Worm (Caenorhabditis elegans): ENCODE results near the gene egl-26.

egl-26 gene

DNA sequence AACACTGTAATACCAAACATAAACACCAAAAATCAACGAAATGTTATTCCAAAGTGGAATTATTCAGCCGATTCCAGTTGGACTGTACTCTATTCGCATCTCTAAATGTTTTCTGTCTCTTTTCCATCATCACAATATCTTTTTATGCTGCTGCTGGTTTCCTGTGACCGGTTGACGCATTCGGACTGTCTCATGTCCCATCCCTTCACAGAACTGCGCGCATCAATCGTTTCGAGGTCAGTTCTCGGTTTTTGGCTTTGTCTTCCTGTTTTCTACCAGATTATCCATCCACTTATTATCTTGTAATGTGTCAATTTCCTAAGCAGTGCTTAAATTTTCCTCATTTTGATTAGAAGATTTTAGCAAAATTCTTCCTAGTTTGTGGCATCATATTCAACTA is 9.4 kb upstream of the egl-26 start (continued):
- TF ChIP-seq tbx-2 (tag; optimal IDR thresholded peaks at IDR 0.05) (no peak), C04F5.9 (tag; optimal IDR thresholded peaks at IDR 0.05) (no peak), unc-86 (tag; optimal IDR thresholded peaks at IDR 0.05) (no peak), mep-1 (tag; optimal IDR thresholded peaks at IDR 0.05) (no peak)

DNA sequence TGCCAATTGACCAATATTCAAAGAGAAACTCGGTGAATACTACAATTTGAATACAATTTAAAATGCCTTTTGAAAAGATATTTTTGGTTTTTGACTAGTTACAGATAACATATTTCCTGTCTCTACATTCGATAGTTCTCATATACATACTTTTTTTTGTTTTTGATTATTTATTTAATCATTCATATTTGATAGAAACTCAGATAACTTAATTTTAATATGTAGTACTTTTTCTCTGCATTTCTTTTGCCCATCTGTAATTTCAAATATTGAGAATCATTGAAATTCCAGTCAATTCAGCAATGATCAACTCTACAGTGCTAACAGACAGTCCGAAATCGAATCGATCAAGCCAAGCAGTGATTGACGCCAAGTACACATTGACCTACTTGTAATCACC is 8.4 kb upstream of the egl-26 start, which contains the start of gene C23H3.2:
Gene C23H3.2, plus strand, starts transcription at position 301 of the 400 bp plus-strand sequence.
- TF ChIP-seq dpl-1 (GFP tag; optimal IDR thresholded peaks at IDR 0.05) (no peak), nhr-90 (tag; optimal IDR thresholded peaks at IDR 0.05; ENCODE audit: poor library complexity) (no peak), unc-98 (GFP tag; IDR thresholded peaks at IDR 0.05) (no peak), lin-14 (GFP tag; optimal IDR thresholded peaks at IDR 0.05) (no peak), fkh-8 (tag; optimal IDR thresholded peaks at IDR 0.05) (no peak), fkh-4 (tag; optimal IDR thresholded peaks at IDR 0.05; ENCODE audit: borderline replicate concordance) (no peak), unc-130 (tag; optimal IDR thresholded peaks at IDR 0.05) (no peak)

DNA sequence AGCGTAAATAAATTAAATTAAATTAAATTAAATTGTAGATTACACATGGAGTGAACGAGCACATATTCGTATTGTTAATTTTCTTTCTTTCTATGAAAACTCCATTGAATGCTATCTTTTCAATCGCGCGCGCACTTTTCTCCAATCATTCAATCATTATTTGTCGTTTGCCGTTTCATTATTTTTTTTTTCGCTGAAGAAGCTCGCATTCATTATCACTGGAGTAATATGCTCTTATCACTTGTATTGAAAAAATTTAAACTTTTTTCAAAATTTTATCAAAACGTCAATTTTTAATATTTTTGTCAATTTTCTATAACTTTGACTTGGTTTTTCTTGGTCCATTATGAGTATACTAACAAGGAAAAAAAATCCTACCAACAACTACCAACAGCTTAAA is 4.0 kb upstream of the egl-26 start:
- no peak for TF ChIP-seq lsy-2 (tag; optimal IDR thresholded peaks at IDR 0.05)
- no peak for TF ChIP-seq egl-13 (tag; optimal IDR thresholded peaks at IDR 0.05)
- TF ChIP-seq nhr-90 (tag; optimal IDR thresholded peaks at IDR 0.05; ENCODE audit: poor library complexity), result no peak
- no peak for TF ChIP-seq F16B12.6 (tag; optimal IDR thresholded peaks at IDR 0.05)
- TF ChIP-seq pqm-1 (tag; optimal IDR thresholded peaks at IDR 0.05), result peak; percentile 54
- peak; percentile 7 for TF ChIP-seq elt-2 (tag; optimal IDR thresholded peaks at IDR 0.05)
- TF ChIP-seq hpl-2 (GFP tag; optimal IDR thresholded peaks at IDR 0.05), result no peak
- no peak for TF ChIP-seq irx-1 (tag; optimal IDR thresholded peaks at IDR 0.05)

DNA sequence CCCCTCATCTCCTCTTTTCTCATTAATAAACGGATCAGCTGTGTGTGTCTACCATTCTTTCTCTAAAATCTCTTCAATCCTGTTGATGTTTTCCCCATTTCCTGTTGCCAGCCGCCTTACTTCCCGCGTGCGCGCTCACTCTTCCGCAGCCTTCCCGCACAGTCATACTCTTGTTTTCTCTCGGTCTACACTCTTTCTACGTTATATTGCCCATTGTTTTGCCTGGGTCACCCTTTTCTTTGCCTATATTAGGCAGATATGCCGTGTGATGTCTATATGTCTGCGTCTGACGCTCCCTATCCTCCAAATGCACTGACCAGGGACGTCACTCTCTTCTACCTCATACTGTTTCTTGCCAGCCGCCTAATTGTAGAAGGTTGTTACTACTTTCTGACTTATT is 3.1 kb upstream of the egl-26 start:
- peak; percentile 27 to 38 for TF ChIP-seq efl-1 (optimal IDR thresholded peaks at IDR 0.05)
- TF ChIP-seq efl-1 (GFP tag; optimal IDR thresholded peaks at IDR 0.05 in 1 of 2), result no peak
- no peak for TF ChIP-seq sptf-1 (tag; optimal IDR thresholded peaks at IDR 0.05)
- TF ChIP-seq egl-13 (tag; optimal IDR thresholded peaks at IDR 0.05), result no peak
- TF ChIP-seq nhr-71 (tag; optimal IDR thresholded peaks at IDR 0.05), result peak; percentile 64
- TF ChIP-seq irx-1 (tag; optimal IDR thresholded peaks at IDR 0.05), result no peak
- no peak for TF ChIP-seq skn-1 (tag; optimal IDR thresholded peaks at IDR 0.05)
- TF ChIP-seq isw-1 (GFP tag; IDR thresholded peaks at IDR 0.05), result no peak
- peak; percentile 88 for TF ChIP-seq blmp-1 (tag; optimal IDR thresholded peaks at IDR 0.05)
- no peak for TF ChIP-seq nhr-19 (GFP tag; conservative IDR thresholded peaks at IDR 0.05)
- no peak for TF ChIP-seq nhr-84 (tag; optimal IDR thresholded peaks at IDR 0.05)
- no peak for TF ChIP-seq unc-30 (tag; optimal IDR thresholded peaks at IDR 0.05)
- no peak for TF ChIP-seq hlh-4 (tag; optimal IDR thresholded peaks at IDR 0.05)
- no peak for TF ChIP-seq mef-2 (tag; optimal IDR thresholded peaks at IDR 0.05)
- no peak for TF ChIP-seq fkh-10 (GFP tag; optimal IDR thresholded peaks at IDR 0.05)
- TF ChIP-seq C04F5.9 (tag; optimal IDR thresholded peaks at IDR 0.05), result no peak
- TF ChIP-seq unc-130 (tag; optimal IDR thresholded peaks at IDR 0.05), result no peak
- no peak for TF ChIP-seq Y116A8C.19 (tag; optimal IDR thresholded peaks at IDR 0.05; ENCODE audit: borderline replicate concordance)
- TF ChIP-seq F16B12.6 (tag; optimal IDR thresholded peaks at IDR 0.05), result no peak
- no peak for TF ChIP-seq ets-5 (GFP tag; IDR thresholded peaks at IDR 0.05)
- TF ChIP-seq lin-14 (GFP tag; optimal IDR thresholded peaks at IDR 0.05), result peak; percentile 80
- TF ChIP-seq sox-4 (tag; optimal IDR thresholded peaks at IDR 0.05), result no peak
- TF ChIP-seq ama-1 (optimal IDR thresholded peaks at IDR 0.05), result no peak
- peak; percentile 30 for TF ChIP-seq ceh-8 (GFP tag; optimal IDR thresholded peaks at IDR 0.05)
- no peak for TF ChIP-seq aha-1 (tag; optimal IDR thresholded peaks at IDR 0.05)
- peak in 1 of 3 experiments; percentile 9 for TF ChIP-seq ceh-82 (tag; optimal IDR thresholded peaks at IDR 0.05)
- TF ChIP-seq pax-3 (tag; optimal IDR thresholded peaks at IDR 0.05), result no peak
- TF ChIP-seq nhr-47 (tag; optimal IDR thresholded peaks at IDR 0.05), result peak; percentile 54
- TF ChIP-seq nhr-90 (tag; optimal IDR thresholded peaks at IDR 0.05; ENCODE audit: poor library complexity), result peak; percentile 68
- no peak for TF ChIP-seq pqm-1 (tag; optimal IDR thresholded peaks at IDR 0.05)
- TF ChIP-seq snpc-4 (tag; optimal IDR thresholded peaks at IDR 0.05), result no peak
- TF ChIP-seq jun-1 (tag; optimal IDR thresholded peaks at IDR 0.05), result peak; percentile 17
- TF ChIP-seq nhr-237 (tag; optimal IDR thresholded peaks at IDR 0.05), result no peak
- no peak for TF ChIP-seq lin-13 (GFP tag; optimal IDR thresholded peaks at IDR 0.05)
- TF ChIP-seq mdl-1 (tag; optimal IDR thresholded peaks at IDR 0.05), result peak in 1 of 2 experiments; percentile 55
- TF ChIP-seq zag-1 (tag; optimal IDR thresholded peaks at IDR 0.05), result no peak
- no peak for TF ChIP-seq nhr-12 (tag; optimal IDR thresholded peaks at IDR 0.05)
- TF ChIP-seq elt-2 (tag; optimal IDR thresholded peaks at IDR 0.05), result no peak
- TF ChIP-seq unc-98 (GFP tag; IDR thresholded peaks at IDR 0.05), result no peak
- TF ChIP-seq C34B4.2 (tag; optimal IDR thresholded peaks at IDR 0.05), result no peak

Data from whole organism, L1 larva.